Fruit fly (Drosophila melanogaster) whole organism, embryonic: Measurements from ENCODE around the gene CG13029.

Experiments used
- Asciz ChIP-seq: fragments of 200-800 bp; sonication (Bioruptor generic); optimal IDR thresholded peaks from 2 replicates; lab custom pipeline; 2017; ENCODE audit warnings: missing biosample characterization, mild to moderate bottlenecking, missing genetic modification characterization, missing genetic modification reagents
- CG10321 ChIP-seq: fragments of 200-800 bp; sonication (Bioruptor generic); IDR thresholded peaks from 2 replicates; pipeline ENCODE4 v1.3.6; 2022; ENCODE audit warnings: missing biosample characterization, missing genetic modification characterization
- CG42726 ChIP-seq: fragments of 200-800 bp; sonication (Bioruptor generic); IDR thresholded peaks from 2 replicates; pipeline ENCODE4 v1.3.6; 2022; ENCODE audit warnings: missing biosample characterization, missing genetic modification characterization; ENCODE audit not compliant: partially characterized antibody
- CG8359 ChIP-seq: fragments of 200-800 bp; sonication (Bioruptor generic); optimal IDR thresholded peaks from 2 replicates; lab custom pipeline; 2017; ENCODE audit warnings: missing biosample characterization, mild to moderate bottlenecking, missing genetic modification characterization, borderline replicate concordance
- Dfd ChIP-seq, 2 experiments: fragments of >200 bp; optimal IDR thresholded peaks; 2 replicates each; lab custom pipeline; 2017; ENCODE audit warnings: missing biosample characterization in 2 of 2, missing genetic modification characterization in 2 of 2
- Jarid2 ChIP-seq: fragments of 200-800 bp; sonication (Bioruptor generic); optimal IDR thresholded peaks from 3 replicates; lab custom pipeline; 2017; ENCODE audit warnings: mild to moderate bottlenecking, missing biosample characterization, missing genetic modification reagents, missing genetic modification characterization
- Lhr ChIP-seq: fragments of 200-800 bp; sonication (Bioruptor generic); optimal IDR thresholded peaks from 3 replicates; lab custom pipeline; 2017; ENCODE audit warnings: mild to moderate bottlenecking, missing biosample characterization, missing genetic modification reagents, missing genetic modification characterization
- TFAM ChIP-seq: fragments of 200-800 bp; sonication (Bioruptor generic); optimal IDR thresholded peaks from 2 replicates; lab custom pipeline; 2017; ENCODE audit warnings: missing biosample characterization, missing genetic modification characterization, inconsistent platforms
- crc ChIP-seq: fragments of 200-800 bp; sonication (Bioruptor generic); optimal IDR thresholded peaks from 2 replicates; lab custom pipeline; 2016; ENCODE audit warnings: missing biosample characterization, missing genetic modification characterization
- dm ChIP-seq: fragments of 200-800 bp; sonication (Bioruptor generic); optimal IDR thresholded peaks from 3 replicates; lab custom pipeline; 2016; ENCODE audit warnings: missing biosample characterization, missing genetic modification characterization
- fd102C ChIP-seq: fragments of 200-800 bp; sonication (Bioruptor generic); optimal IDR thresholded peaks from 2 replicates; lab custom pipeline; 2018; ENCODE audit warnings: missing biosample characterization, mild to moderate bottlenecking, missing genetic modification characterization, moderate library complexity
- pita ChIP-seq: fragments of 200-800 bp; sonication (Bioruptor generic); optimal IDR thresholded peaks from 2 replicates; lab custom pipeline; 2017; ENCODE audit warnings: missing biosample characterization, mild to moderate bottlenecking, missing genetic modification characterization
- sna ChIP-seq: fragments of 200-800 bp; sonication (Bioruptor generic); IDR thresholded peaks from 2 replicates; pipeline ENCODE4 v1.3.6; 2022; ENCODE audit warnings: missing biosample characterization, missing genetic modification characterization; ENCODE audit not compliant: partially characterized antibody

dm6 chr3L:16889545-16889944 is 29.1 kb downstream of the CG13029 start:
- no peak for TF ChIP-seq Jarid2 (GFP tag; lab: Kevin White, UChicago)
- TF ChIP-seq fd102C = no peak
- no peak for TF ChIP-seq Lhr
- TF ChIP-seq TFAM = no peak
- TF ChIP-seq CG8359 (GFP tag; lab: Kevin White, UChicago) = no peak
- TF ChIP-seq pita = no peak
- TF ChIP-seq sna (GFP tag; lab: Robert Waterston, UW) = no peak
- no peak for TF ChIP-seq dm (GFP tag; lab: Kevin White, UChicago)
- no peak for TF ChIP-seq crc (GFP tag; lab: Kevin White, UChicago)
- no peak for TF ChIP-seq CG42726 (GFP tag; lab: Robert Waterston, UW)
- no peak for TF ChIP-seq Asciz (GFP tag; lab: Kevin White, UChicago)
- TF ChIP-seq Dfd (GFP tag; optimal IDR thresholded peaks at IDR 0.05; lab: Kevin White, UChicago) = no peak
- no peak for TF ChIP-seq CG10321 (GFP tag; lab: Robert Waterston, UW)
